Worm (Caenorhabditis elegans) whole organism, mixed stage, embryonic: ENCODE measurements around the gene W08G11.1.

Experiments used
- M03D4.4 ChIP-seq: sonication (generic microtip); optimal IDR thresholded peaks from 2 replicates; lab custom pipeline; 2017; ENCODE audit warnings: mild to moderate bottlenecking, missing genetic modification characterization, missing compliant biosample characterization
- bed-3 ChIP-seq: fragments of 200-800 bp; sonication (Bioruptor generic); optimal IDR thresholded peaks from 3 replicates; lab custom pipeline; 2018; ENCODE audit warnings: mild to moderate bottlenecking, missing genetic modification characterization, moderate library complexity, missing compliant biosample characterization
- blmp-1 ChIP-seq: fragments of 150-350 bp; optimal IDR thresholded peaks from 2 replicates; lab custom pipeline; 2014; ENCODE audit warnings: missing biosample characterization, missing genetic modification characterization
- ceh-39 ChIP-seq: fragments of 150-350 bp; optimal IDR thresholded peaks from 2 replicates; lab custom pipeline; 2014; ENCODE audit warnings: missing biosample characterization, missing genetic modification characterization
- ceh-43 ChIP-seq: fragments of 200-800 bp; sonication (Bioruptor generic); optimal IDR thresholded peaks from 2 replicates; lab custom pipeline; 2018; ENCODE audit warnings: mild to moderate bottlenecking, missing genetic modification characterization, moderate library complexity, missing compliant biosample characterization
- ceh-83 ChIP-seq: fragments of 200-800 bp; sonication (Bioruptor generic); optimal IDR thresholded peaks from 2 replicates; lab custom pipeline; 2018; ENCODE audit warnings: mild to moderate bottlenecking, missing genetic modification characterization, missing compliant biosample characterization
- ces-1 ChIP-seq: fragments of 150-350 bp; optimal IDR thresholded peaks from 2 replicates; lab custom pipeline; 2014; ENCODE audit warnings: missing biosample characterization, missing genetic modification reagents, missing genetic modification characterization
- cnd-1 ChIP-seq: fragments of 200-800 bp; sonication (Bioruptor generic); optimal IDR thresholded peaks from 2 replicates; lab custom pipeline; 2018; ENCODE audit warnings: mild to moderate bottlenecking, missing genetic modification characterization, missing compliant biosample characterization
- drap-1 ChIP-seq: fragments of 200-800 bp; sonication (Bioruptor generic); optimal IDR thresholded peaks from 3 replicates; lab custom pipeline; 2018; ENCODE audit warnings: mild to moderate bottlenecking, missing genetic modification characterization, missing compliant biosample characterization
- elt-3 ChIP-seq: fragments of 150-350 bp; optimal IDR thresholded peaks from 2 replicates; lab custom pipeline; 2014; ENCODE audit warnings: missing biosample characterization, missing genetic modification characterization
- flh-1 ChIP-seq: fragments of 200-800 bp; sonication (Bioruptor generic); optimal IDR thresholded peaks from 2 replicates; lab custom pipeline; 2018; ENCODE audit warnings: mild to moderate bottlenecking, missing genetic modification characterization, moderate library complexity, missing compliant biosample characterization
- ham-2 ChIP-seq: fragments of 200-800 bp; sonication (Bioruptor generic); optimal IDR thresholded peaks from 2 replicates; lab custom pipeline; 2018; ENCODE audit warnings: mild to moderate bottlenecking, missing genetic modification characterization, missing compliant biosample characterization
- hlh-1 ChIP-seq: fragments of 150-350 bp; optimal IDR thresholded peaks from 2 replicates; lab custom pipeline; 2014; ENCODE audit warnings: missing biosample characterization, missing genetic modification reagents, missing genetic modification characterization
- lin-13 ChIP-seq: fragments of 150-350 bp; optimal IDR thresholded peaks from 2 replicates; lab custom pipeline; 2014; ENCODE audit warnings: missing biosample characterization, missing genetic modification characterization
- lin-32 ChIP-seq: fragments of 200-800 bp; sonication (Bioruptor generic); optimal IDR thresholded peaks from 2 replicates; lab custom pipeline; 2018; ENCODE audit warnings: mild to moderate bottlenecking, missing genetic modification characterization, missing compliant biosample characterization
- lsy-2 ChIP-seq: fragments of 150-350 bp; optimal IDR thresholded peaks from 2 replicates; lab custom pipeline; 2014; ENCODE audit warnings: missing biosample characterization, missing genetic modification characterization
- mab-5 ChIP-seq: fragments of 150-350 bp; optimal IDR thresholded peaks from 2 replicates; lab custom pipeline; 2014; ENCODE audit warnings: missing biosample characterization, missing genetic modification characterization
- mep-1 ChIP-seq: fragments of 150-350 bp; optimal IDR thresholded peaks from 2 replicates; lab custom pipeline; 2017; ENCODE audit warnings: missing biosample characterization, missing genetic modification reagents, missing genetic modification characterization, inconsistent platforms
- mls-2 ChIP-seq: sonication (generic microtip); optimal IDR thresholded peaks from 2 replicates; lab custom pipeline; 2016; ENCODE audit warnings: mild to moderate bottlenecking, missing genetic modification characterization, moderate library complexity, missing compliant biosample characterization
- nhr-12 ChIP-seq: fragments of 150-350 bp; optimal IDR thresholded peaks from 2 replicates; lab custom pipeline; 2014; ENCODE audit warnings: missing biosample characterization, missing genetic modification characterization
- nhr-2 ChIP-seq: fragments of 150-350 bp; optimal IDR thresholded peaks from 2 replicates; lab custom pipeline; 2014; ENCODE audit warnings: missing biosample characterization, missing genetic modification characterization
- nhr-237 ChIP-seq: fragments of 150-350 bp; optimal IDR thresholded peaks from 2 replicates; lab custom pipeline; 2014; ENCODE audit warnings: missing biosample characterization, missing genetic modification characterization
- nhr-28 ChIP-seq: fragments of 150-350 bp; optimal IDR thresholded peaks from 2 replicates; lab custom pipeline; 2014; ENCODE audit warnings: missing biosample characterization, missing genetic modification characterization
- nhr-76 ChIP-seq: sonication (generic microtip); optimal IDR thresholded peaks from 2 replicates; lab custom pipeline; 2017; ENCODE audit warnings: missing biosample characterization, missing genetic modification characterization
- pha-4 ChIP-seq: fragments of 150-350 bp; optimal IDR thresholded peaks from 2 replicates; lab custom pipeline; 2018; ENCODE audit warnings: missing biosample characterization, missing genetic modification reagents, missing genetic modification characterization
- sem-2 ChIP-seq: fragments of 200-800 bp; sonication (Bioruptor generic); optimal IDR thresholded peaks from 2 replicates; lab custom pipeline; 2018; ENCODE audit warnings: mild to moderate bottlenecking, missing genetic modification characterization, missing compliant biosample characterization
- snpc-4 ChIP-seq: fragments of 150-350 bp; optimal IDR thresholded peaks from 2 replicates; lab custom pipeline; 2014; ENCODE audit warnings: missing biosample characterization, missing genetic modification characterization
- sptf-1 ChIP-seq: sonication (generic microtip); optimal IDR thresholded peaks from 2 replicates; lab custom pipeline; 2017; ENCODE audit warnings: mild to moderate bottlenecking, missing genetic modification characterization, moderate library complexity, missing compliant biosample characterization
- tbx-8 ChIP-seq: fragments of 200-800 bp; sonication (Bioruptor generic); optimal IDR thresholded peaks from 2 replicates; lab custom pipeline; 2018; ENCODE audit warnings: mild to moderate bottlenecking, missing genetic modification characterization, moderate library complexity, missing compliant biosample characterization
- unc-120 ChIP-seq: sonication (generic microtip); optimal IDR thresholded peaks from 2 replicates; lab custom pipeline; 2017; ENCODE audit warnings: missing genetic modification characterization, missing compliant biosample characterization; ENCODE audit not compliant: poor library complexity, severe bottlenecking
- unc-39 ChIP-seq: fragments of 150-350 bp; optimal IDR thresholded peaks from 2 replicates; lab custom pipeline; 2014; ENCODE audit warnings: missing biosample characterization, missing genetic modification characterization
- unc-62 ChIP-seq: fragments of 150-350 bp; optimal IDR thresholded peaks from 2 replicates; lab custom pipeline; 2014; ENCODE audit warnings: missing biosample characterization, missing genetic modification reagents, missing genetic modification characterization
- zip-8 ChIP-seq: fragments of 150-350 bp; optimal IDR thresholded peaks from 2 replicates; lab custom pipeline; 2014; ENCODE audit warnings: missing biosample characterization, missing genetic modification characterization
- ztf-11 ChIP-seq: fragments of 150-350 bp; optimal IDR thresholded peaks from 2 replicates; lab custom pipeline; 2014; ENCODE audit warnings: missing biosample characterization, missing genetic modification characterization

Gene W08G11.1

ce11 chrV:16302439-16302838 is 44.4 kb upstream of the W08G11.1 start, which contains the start of the genes C31A11.13 and oac-6:
C31A11.13 (minus strand) TSS chrV:16302551.
oac-6 (plus strand) TSS chrV:16302717.
- no peak for TF ChIP-seq bed-3 (GFP tag; lab: Kevin White, UChicago)
- TF ChIP-seq cnd-1 (tag; lab: Kevin White, UChicago), result no peak
- TF ChIP-seq mls-2 (tag; lab: Kevin White, UChicago), result no peak
- TF ChIP-seq ceh-39, result no peak
- TF ChIP-seq ham-2, result no peak
- no peak for TF ChIP-seq nhr-12 (tag; lab: Kevin White, UChicago)
- TF ChIP-seq unc-62, result no peak
- no peak for TF ChIP-seq ces-1
- TF ChIP-seq blmp-1, result no peak
- no peak for TF ChIP-seq mep-1 (tag; lab: Kevin White, UChicago)
- TF ChIP-seq sem-2 (GFP tag; lab: Kevin White, UChicago), result no peak
- no peak for TF ChIP-seq pha-4 (tag; lab: Kevin White, UChicago)
- TF ChIP-seq nhr-237, result no peak
- no peak for TF ChIP-seq mab-5 (tag; lab: Kevin White, UChicago)
- TF ChIP-seq snpc-4 (tag; lab: Kevin White, UChicago), result no peak
- no peak for TF ChIP-seq ztf-11 (tag; lab: Kevin White, UChicago)
- no peak for TF ChIP-seq hlh-1 (tag; lab: Kevin White, UChicago)

ce11 chrV:16307253-16307652 is 39.6 kb upstream of the W08G11.1 start, which contains the start of gene srxa-7:
srxa-7 (plus strand) TSS chrV:16307553.
- TF ChIP-seq flh-1 (GFP tag; lab: Kevin White, UChicago) (no peak), cnd-1 (tag; lab: Kevin White, UChicago) (no peak), blmp-1 (no peak), lsy-2 (tag; lab: Kevin White, UChicago) (no peak), nhr-76 (tag; lab: Kevin White, UChicago) (no peak), mep-1 (tag; lab: Kevin White, UChicago) (no peak), M03D4.4 (tag; lab: Kevin White, UChicago) (no peak), zip-8 (tag; lab: Kevin White, UChicago) (no peak), unc-39 (tag; lab: Kevin White, UChicago) (no peak), elt-3 (tag; lab: Kevin White, UChicago) (no peak), ham-2 (no peak), pha-4 (tag; lab: Kevin White, UChicago) (no peak), unc-120 (tag; lab: Kevin White, UChicago) (no peak), sem-2 (GFP tag; lab: Kevin White, UChicago) (no peak), nhr-2 (no peak), ztf-11 (tag; lab: Kevin White, UChicago) (no peak), lin-13 (tag; lab: Kevin White, UChicago) (no peak), ceh-39 (no peak), lin-32 (GFP tag; lab: Kevin White, UChicago) (no peak)

ce11 chrV:16308343-16308742 is 38.5 kb upstream of the W08G11.1 start:
- TF ChIP-seq pha-4 (tag; lab: Kevin White, UChicago) (no peak), sem-2 (GFP tag; lab: Kevin White, UChicago) (no peak), ceh-83 (GFP tag; lab: Kevin White, UChicago) (no peak), mab-5 (tag; lab: Kevin White, UChicago) (no peak), nhr-237 (no peak), snpc-4 (tag; lab: Kevin White, UChicago) (no peak), bed-3 (GFP tag; lab: Kevin White, UChicago) (no peak), sptf-1 (no peak)

- TF ChIP-seq nhr-28 (tag; lab: Kevin White, UChicago) (peak; percentile 12), zip-8 (tag; lab: Kevin White, UChicago) (peak; percentile 74), nhr-76 (tag; lab: Kevin White, UChicago) (no peak), unc-120 (tag; lab: Kevin White, UChicago) (no peak), mls-2 (tag; lab: Kevin White, UChicago) (no peak), ceh-83 (GFP tag; lab: Kevin White, UChicago) (no peak)
These were observed 37.3 kb upstream of the W08G11.1 start, which contains the start of gene oac-7 for ce11 chrV:16309523-16309922. oac-7 (plus strand) TSS chrV:16309805.

- TF ChIP-seq unc-39 (tag; lab: Kevin White, UChicago) (no peak), pha-4 (tag; lab: Kevin White, UChicago) (no peak), ceh-83 (GFP tag; lab: Kevin White, UChicago) (no peak), M03D4.4 (tag; lab: Kevin White, UChicago) (no peak), blmp-1 (no peak), nhr-12 (tag; lab: Kevin White, UChicago) (no peak), ces-1 (no peak), unc-62 (no peak), ceh-43 (GFP tag; lab: Kevin White, UChicago) (no peak), drap-1 (GFP tag; lab: Kevin White, UChicago) (no peak), tbx-8 (no peak)
- TF ChIP-seq, all 35 proteins: peak for 0
These were observed 31.9 kb upstream of the W08G11.1 start, which contains the start of gene str-214 for ce11 chrV:16315004-16315403. str-214 (plus strand) TSS chrV:16315304.
